Worm (Caenorhabditis elegans) whole organism, L2 larva: ENCODE data around the gene F07B10.4.

Experiments used
- C34F6.9 ChIP-seq: fragments of 150-350 bp; optimal IDR thresholded peaks from 2 replicates; lab custom pipeline; 2014; ENCODE audit warnings: missing biosample characterization, missing genetic modification characterization
- F13H6.1 ChIP-seq: sonication (generic microtip); optimal IDR thresholded peaks from 2 replicates; lab custom pipeline; 2016; ENCODE audit warnings: missing genetic modification characterization, missing compliant biosample characterization
- R02D3.7 ChIP-seq: fragments of 150-350 bp; optimal IDR thresholded peaks from 2 replicates; lab custom pipeline; 2014; ENCODE audit warnings: missing biosample characterization, missing genetic modification characterization
- ZK546.5 ChIP-seq: sonication (generic microtip); optimal IDR thresholded peaks from 2 replicates; lab custom pipeline; 2017; ENCODE audit warnings: missing biosample characterization, missing genetic modification characterization
- aly-2 ChIP-seq: fragments of 150-350 bp; optimal IDR thresholded peaks from 2 replicates; lab custom pipeline; 2014; ENCODE audit warnings: missing biosample characterization, missing genetic modification characterization
- ama-1 ChIP-seq: fragments of 150-350 bp; optimal IDR thresholded peaks from 2 replicates; lab custom pipeline; 2018; ENCODE audit warnings: inconsistent platforms
- blmp-1 ChIP-seq: sonication (generic microtip); optimal IDR thresholded peaks from 2 replicates; lab custom pipeline; 2017; ENCODE audit warnings: missing genetic modification characterization, mild to moderate bottlenecking, missing compliant biosample characterization, antibody characterized with exemption, moderate library complexity; ENCODE audit not compliant: insufficient read depth
- ceh-16 ChIP-seq: fragments of 150-350 bp; optimal IDR thresholded peaks from 2 replicates; lab custom pipeline; 2014; ENCODE audit warnings: missing biosample characterization, missing genetic modification characterization
- crh-2 ChIP-seq: sonication (generic microtip); optimal IDR thresholded peaks from 2 replicates; lab custom pipeline; 2017; ENCODE audit warnings: missing biosample characterization, missing genetic modification characterization
- dmd-4 ChIP-seq: sonication (generic microtip); optimal IDR thresholded peaks from 2 replicates; lab custom pipeline; 2017; ENCODE audit warnings: missing biosample characterization, missing genetic modification characterization
- elt-1 ChIP-seq: fragments of 150-350 bp; optimal IDR thresholded peaks from 2 replicates; lab custom pipeline; 2014; ENCODE audit warnings: missing biosample characterization, missing genetic modification characterization
- elt-3 ChIP-seq: sonication (generic microtip); optimal IDR thresholded peaks from 2 replicates; lab custom pipeline; 2017; ENCODE audit warnings: missing biosample characterization, missing genetic modification characterization
- fos-1 ChIP-seq: fragments of 150-350 bp; optimal IDR thresholded peaks from 2 replicates; lab custom pipeline; 2014; ENCODE audit warnings: missing biosample characterization, missing genetic modification characterization
- gmeb-1 ChIP-seq: fragments of 150-350 bp; optimal IDR thresholded peaks from 2 replicates; lab custom pipeline; 2014; ENCODE audit warnings: missing biosample characterization, missing genetic modification characterization
- lin-13 ChIP-seq: fragments of 150-350 bp; optimal IDR thresholded peaks from 2 replicates; lab custom pipeline; 2014; ENCODE audit warnings: missing biosample characterization, missing genetic modification reagents, missing genetic modification characterization
- lin-39 ChIP-seq: fragments of 150-350 bp; optimal IDR thresholded peaks from 2 replicates; lab custom pipeline; 2014; ENCODE audit warnings: missing biosample characterization, missing genetic modification reagents, missing genetic modification characterization
- lsy-2 ChIP-seq, 2 experiments: fragments of 150-350 bp in 1 of 2; sonication (generic microtip) in 1 of 2; optimal IDR thresholded peaks; 2 replicates each; lab custom pipeline; 2014 to 2017; ENCODE audit warnings: missing biosample characterization in 2 of 2, missing genetic modification characterization in 2 of 2
- mab-5 ChIP-seq: fragments of 150-350 bp; optimal IDR thresholded peaks from 2 replicates; lab custom pipeline; 2014; ENCODE audit warnings: missing biosample characterization, missing genetic modification characterization
- mbf-1 ChIP-seq: sonication (generic microtip); optimal IDR thresholded peaks from 2 replicates; lab custom pipeline; 2017; ENCODE audit warnings: missing biosample characterization, missing genetic modification characterization
- mdl-1 ChIP-seq, 2 experiments: fragments of 150-350 bp in 1 of 2; sonication (generic microtip) in 1 of 2; optimal IDR thresholded peaks; 2 replicates each; lab custom pipeline; 2017; ENCODE audit warnings: missing biosample characterization in 2 of 2, missing genetic modification characterization in 2 of 2
- nhr-10 ChIP-seq: sonication (generic microtip); optimal IDR thresholded peaks from 2 replicates; lab custom pipeline; 2017; ENCODE audit warnings: missing biosample characterization, missing genetic modification characterization
- nhr-11 ChIP-seq: fragments of 150-350 bp; optimal IDR thresholded peaks from 2 replicates; lab custom pipeline; 2014; ENCODE audit warnings: missing biosample characterization, missing genetic modification characterization
- nhr-12 ChIP-seq: fragments of 150-350 bp; optimal IDR thresholded peaks from 2 replicates; lab custom pipeline; 2014; ENCODE audit warnings: missing biosample characterization, missing genetic modification characterization
- nhr-129 ChIP-seq: fragments of 150-350 bp; optimal IDR thresholded peaks from 2 replicates; lab custom pipeline; 2014; ENCODE audit warnings: missing biosample characterization, missing genetic modification characterization
- nhr-6 ChIP-seq: fragments of 150-350 bp; optimal IDR thresholded peaks from 2 replicates; lab custom pipeline; 2014; ENCODE audit warnings: missing biosample characterization, missing genetic modification characterization
- nhr-77 ChIP-seq: fragments of 150-350 bp; optimal IDR thresholded peaks from 2 replicates; lab custom pipeline; 2014; ENCODE audit warnings: missing biosample characterization, missing genetic modification characterization
- peb-1 ChIP-seq: fragments of 150-350 bp; optimal IDR thresholded peaks from 2 replicates; lab custom pipeline; 2014; ENCODE audit warnings: missing biosample characterization, missing genetic modification characterization
- skn-1 ChIP-seq: sonication (generic microtip); optimal IDR thresholded peaks from 2 replicates; lab custom pipeline; 2017; ENCODE audit warnings: missing biosample characterization, missing genetic modification characterization
- sma-9 ChIP-seq, 2 experiments: fragments of 150-350 bp in 1 of 2; sonication (generic microtip) in 1 of 2; optimal IDR thresholded peaks; 2 replicates each; lab custom pipeline; 2014 to 2016; ENCODE audit warnings: missing genetic modification characterization in 2 of 2, mild to moderate bottlenecking in 1 of 2, missing biosample characterization in 1 of 2, missing compliant biosample characterization in 1 of 2, missing genetic modification reagents in 1 of 2, moderate library complexity in 1 of 2
- unc-39 ChIP-seq: fragments of 150-350 bp; optimal IDR thresholded peaks from 2 replicates; lab custom pipeline; 2014; ENCODE audit warnings: missing biosample characterization, missing genetic modification characterization
- unc-55 ChIP-seq: fragments of 150-350 bp; sonication (generic microtip); optimal IDR thresholded peaks from 3 replicates; lab custom pipeline; 2014; ENCODE audit warnings: missing biosample characterization, missing genetic modification reagents, missing genetic modification characterization
- unc-62 ChIP-seq: fragments of 150-350 bp; optimal IDR thresholded peaks from 2 replicates; lab custom pipeline; 2014; ENCODE audit warnings: missing biosample characterization, missing genetic modification reagents, missing genetic modification characterization
- ztf-1 ChIP-seq: fragments of 200-800 bp; sonication (Bioruptor generic); conservative IDR thresholded peaks from 2 replicates; pipeline ENCODE4 v1.3.6; 2022; ENCODE audit warnings: missing genetic modification characterization, missing compliant biosample characterization
- ztf-11 ChIP-seq: sonication (generic microtip); optimal IDR thresholded peaks from 2 replicates; lab custom pipeline; 2017; ENCODE audit warnings: missing biosample characterization, missing genetic modification characterization
- ztf-4 ChIP-seq: fragments of 150-350 bp; optimal IDR thresholded peaks from 2 replicates; lab custom pipeline; 2014; ENCODE audit warnings: missing biosample characterization, missing genetic modification characterization

Gene F07B10.4

DNA sequence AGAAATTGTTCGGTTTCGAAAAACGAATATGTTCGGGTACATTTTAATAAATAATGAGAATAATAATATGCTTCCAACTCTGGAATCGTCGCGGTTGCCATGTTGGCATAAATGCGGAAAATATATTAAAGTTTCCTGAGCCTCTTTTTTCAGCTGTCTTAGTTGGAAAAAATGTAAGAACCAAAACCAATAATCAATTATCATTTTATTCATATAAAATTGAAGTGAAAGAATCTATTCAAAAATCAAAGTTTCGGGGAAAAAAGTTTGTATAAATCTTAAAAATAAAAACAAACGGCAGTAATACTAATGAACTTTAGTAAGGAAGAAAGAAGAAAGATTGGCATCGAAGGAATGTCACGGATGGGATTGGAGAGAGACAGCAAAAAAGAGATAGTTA, 42.0 kb upstream of the F07B10.4 start, which contains the start of gene srh-45:
Gene srh-45, minus strand, starts transcription at position 101 of the 400 bp plus-strand sequence.
- TF ChIP-seq elt-3 (tag; lab: Kevin White, UChicago) (no peak), ztf-1 (GFP tag; lab: Robert Waterston, UW) (no peak), unc-39 (tag; lab: Kevin White, UChicago) (no peak), ztf-4 (tag; lab: Kevin White, UChicago) (no peak), peb-1 (no peak), blmp-1 (tag; lab: Kevin White, UChicago) (no peak), ZK546.5 (tag; lab: Kevin White, UChicago) (no peak), skn-1 (tag; lab: Kevin White, UChicago) (no peak), C34F6.9 (tag; lab: Kevin White, UChicago) (no peak), nhr-11 (tag; lab: Kevin White, UChicago) (no peak), mbf-1 (tag; lab: Kevin White, UChicago) (no peak), F13H6.1 (tag; lab: Kevin White, UChicago) (no peak)

DNA sequence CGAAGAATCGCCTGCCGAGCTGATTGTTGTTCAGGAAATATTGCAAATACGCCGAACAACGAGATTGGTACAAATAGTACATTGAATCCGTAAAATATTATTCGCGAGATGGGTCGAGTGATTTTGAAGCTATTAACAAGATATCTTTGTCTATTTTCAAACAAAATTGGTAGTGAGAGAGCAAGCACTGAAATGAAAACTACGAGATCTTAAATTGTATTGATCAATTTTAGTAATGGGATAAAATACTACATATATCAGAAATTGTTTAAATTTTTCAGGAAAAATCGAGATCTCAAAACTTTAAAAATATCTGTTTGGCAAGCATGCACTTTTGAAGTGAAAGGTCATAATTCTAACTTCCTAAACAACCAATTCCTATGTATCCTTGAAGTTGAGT, 41.3 kb upstream of the F07B10.4 start:
- TF ChIP-seq C34F6.9 (tag; lab: Kevin White, UChicago) (no peak), unc-39 (tag; lab: Kevin White, UChicago) (no peak), mab-5 (no peak), ama-1 (lab: Kevin White, UChicago) (no peak), nhr-6 (tag; lab: Kevin White, UChicago) (no peak)

ce11 chrV:11302698-11303097, 39.8 kb upstream of the F07B10.4 start, which contains the start of gene srh-46:
Gene srh-46 (minus strand): TSS chrV:11302886.
- TF ChIP-seq blmp-1 (tag; lab: Kevin White, UChicago), result peak; percentile 67
- TF ChIP-seq gmeb-1 (tag; lab: Kevin White, UChicago), result no peak

DNA sequence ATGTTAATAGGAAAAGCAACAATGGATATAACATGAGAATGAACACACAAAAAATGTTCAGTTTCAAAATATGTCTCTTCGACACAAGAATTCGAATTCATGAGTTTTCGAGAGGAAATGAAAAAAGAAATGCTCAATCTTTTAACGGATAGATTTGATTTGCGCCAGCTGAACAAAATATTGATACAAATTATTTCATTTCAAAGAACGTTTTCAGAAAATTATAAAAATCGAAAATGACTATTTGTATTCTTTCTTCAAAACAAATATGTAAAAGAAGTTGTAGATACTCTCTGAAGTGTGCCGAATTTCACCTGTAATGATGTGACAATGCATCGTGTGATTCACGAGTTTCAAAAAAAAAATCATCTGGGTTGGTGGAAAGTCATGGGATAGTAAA, 37.6 kb upstream of the F07B10.4 start, which contains the start of gene srh-47:
Gene srh-47, minus strand, starts transcription at position 101 of the 400 bp plus-strand sequence.
- TF ChIP-seq ZK546.5 (tag; lab: Kevin White, UChicago), result no peak
- no peak for TF ChIP-seq ztf-4 (tag; lab: Kevin White, UChicago)
- no peak for TF ChIP-seq lsy-2 (tag; optimal IDR thresholded peaks at IDR 0.05; lab: Kevin White, UChicago)
- TF ChIP-seq lin-13, result no peak
- TF ChIP-seq ztf-11 (tag; lab: Kevin White, UChicago), result no peak
- TF ChIP-seq ama-1 (lab: Kevin White, UChicago), result no peak
- TF ChIP-seq ztf-1 (GFP tag; lab: Robert Waterston, UW), result no peak
- no peak for TF ChIP-seq peb-1
- no peak for TF ChIP-seq elt-1
- no peak for TF ChIP-seq crh-2
- no peak for TF ChIP-seq unc-55
- TF ChIP-seq fos-1 (tag; lab: Kevin White, UChicago), result no peak
- TF ChIP-seq ceh-16, result no peak
- no peak for TF ChIP-seq gmeb-1 (tag; lab: Kevin White, UChicago)
- no peak for TF ChIP-seq unc-39 (tag; lab: Kevin White, UChicago)
- TF ChIP-seq aly-2 (tag; lab: Kevin White, UChicago), result no peak
- no peak for TF ChIP-seq mdl-1 (tag; optimal IDR thresholded peaks at IDR 0.05; lab: Kevin White, UChicago)

- no peak for TF ChIP-seq unc-62 (GFP tag; lab: Kevin White, UChicago)
- TF ChIP-seq R02D3.7 (tag; lab: Kevin White, UChicago), result no peak
- TF ChIP-seq nhr-12 (tag; lab: Kevin White, UChicago), result no peak
- no peak for TF ChIP-seq sma-9 (GFP tag; optimal IDR thresholded peaks at IDR 0.05; lab: Kevin White, UChicago)
- no peak for TF ChIP-seq sma-9 (tag; optimal IDR thresholded peaks at IDR 0.05; lab: Kevin White, UChicago)
- no peak for TF ChIP-seq gmeb-1 (tag; lab: Kevin White, UChicago)
- TF ChIP-seq crh-2, result no peak
- no peak for TF ChIP-seq nhr-77
- no peak for TF ChIP-seq nhr-10 (tag; lab: Kevin White, UChicago)
- TF ChIP-seq mab-5, result no peak
- no peak for TF ChIP-seq nhr-11 (tag; lab: Kevin White, UChicago)
- no peak for TF ChIP-seq ztf-4 (tag; lab: Kevin White, UChicago)
- TF ChIP-seq ztf-11 (tag; lab: Kevin White, UChicago), result no peak
- TF ChIP-seq dmd-4, result no peak
- TF ChIP-seq nhr-129, result no peak
- no peak for TF ChIP-seq ama-1 (lab: Kevin White, UChicago)
- TF ChIP-seq lin-39, result no peak
Measured at ce11 chrV:11299406-11299805, 36.5 kb upstream of the F07B10.4 start.
